Fruit fly (Drosophila melanogaster) Kc167 (cell line): ENCODE data around the gene Osi5.

ENCODE experiments used
- Myc ChIP-seq: fragments of >200 bp; optimal IDR thresholded peaks from 2 replicates; lab custom pipeline; 2017; ENCODE audit warnings: missing external identifiers
- Sin3A ChIP-seq: fragments of >200 bp; optimal IDR thresholded peaks from 2 replicates; lab custom pipeline; 2018; ENCODE audit warnings: missing external identifiers
- h ChIP-seq: fragments of >200 bp; optimal IDR thresholded peaks from 3 replicates; lab custom pipeline; 2018; ENCODE audit warnings: missing external identifiers
- insv ChIP-seq: fragments of >200 bp; optimal IDR thresholded peaks from 3 replicates; lab custom pipeline; 2018; ENCODE audit warnings: missing external identifiers
- psq ChIP-seq: fragments of >200 bp; optimal IDR thresholded peaks from 2 replicates; lab custom pipeline; 2017; ENCODE audit warnings: missing external identifiers
- ttk ChIP-seq: sonication (Bioruptor generic); optimal IDR thresholded peaks from 2 replicates; lab custom pipeline; 2017; ENCODE audit warnings: missing external identifiers

- no peak for TF ChIP-seq insv
- TF ChIP-seq psq = no peak
- no peak for TF ChIP-seq h (lab: Kevin White, UChicago)
- TF ChIP-seq ttk = no peak
- TF ChIP-seq Myc = no peak
- TF ChIP-seq Sin3A (lab: Kevin White, UChicago) = no peak
Observed at dm6 chr3R:6254875-6255274, 27.6 kb downstream of the Osi5 start, which contains the start of gene Osi8.
